Fruit fly (Drosophila melanogaster) whole organism, embryonic: Measurements from ENCODE around the gene CG18810.
A peak's percentile ranks its signal among the peaks of the same experiment; 100 is the strongest.

ENCODE experiments used
- Blimp-1 ChIP-seq: fragments of 200-800 bp; sonication (Bioruptor generic); optimal IDR thresholded peaks from 3 replicates; lab custom pipeline; 2018; ENCODE audit warnings: missing biosample characterization, missing genetic modification characterization, mild to moderate bottlenecking, moderate library complexity, missing genetic modification reagents
- Bteb2 ChIP-seq: fragments of 200-800 bp; sonication (Bioruptor generic); optimal IDR thresholded peaks from 2 replicates; lab custom pipeline; 2016; ENCODE audit warnings: missing biosample characterization, missing genetic modification characterization
- CG1024 ChIP-seq: fragments of 200-800 bp; sonication (Bioruptor generic); IDR thresholded peaks from 2 replicates; pipeline ENCODE4 v1.3.6; 2022; ENCODE audit warnings: missing biosample characterization, missing genetic modification characterization
- CG10267 ChIP-seq: fragments of 200-800 bp; sonication (Bioruptor generic); optimal IDR thresholded peaks from 2 replicates; lab custom pipeline; 2018; ENCODE audit warnings: missing biosample characterization, mild to moderate bottlenecking, missing genetic modification characterization, moderate library complexity
- CG10543 ChIP-seq: fragments of 200-800 bp; sonication (Bioruptor generic); optimal IDR thresholded peaks from 3 replicates; lab custom pipeline; 2017; ENCODE audit warnings: missing biosample characterization, mild to moderate bottlenecking, missing genetic modification characterization, moderate library complexity
- CG12942 ChIP-seq: fragments of 200-800 bp; sonication (Bioruptor generic); optimal IDR thresholded peaks from 3 replicates; lab custom pipeline; 2016; ENCODE audit warnings: missing biosample characterization, missing genetic modification characterization
- CG13775 ChIP-seq: fragments of 200-800 bp; sonication (Bioruptor generic); optimal IDR thresholded peaks from 3 replicates; lab custom pipeline; 2017; ENCODE audit warnings: missing biosample characterization, mild to moderate bottlenecking, missing genetic modification characterization
- CG1647 ChIP-seq: fragments of 200-800 bp; sonication (Bioruptor generic); optimal IDR thresholded peaks from 3 replicates; lab custom pipeline; 2016; ENCODE audit warnings: missing biosample characterization, missing genetic modification characterization
- CG16863 ChIP-seq: fragments of 200-800 bp; sonication (Bioruptor generic); optimal IDR thresholded peaks from 3 replicates; lab custom pipeline; 2016; ENCODE audit warnings: missing biosample characterization, missing genetic modification characterization
- CG17328 ChIP-seq: fragments of 200-800 bp; sonication (Bioruptor generic); IDR thresholded peaks from 2 replicates; pipeline ENCODE4 v1.3.6; 2022; ENCODE audit warnings: missing biosample characterization, missing genetic modification characterization
- CG17612 ChIP-seq: fragments of 200-800 bp; sonication (Bioruptor generic); IDR thresholded peaks from 2 replicates; pipeline ENCODE4 v1.3.6; 2022; ENCODE audit warnings: missing biosample characterization, missing genetic modification characterization
- CG17802 ChIP-seq: fragments of 200-800 bp; sonication (Bioruptor generic); optimal IDR thresholded peaks from 2 replicates; lab custom pipeline; 2018; ENCODE audit warnings: missing biosample characterization, mild to moderate bottlenecking, missing genetic modification characterization, moderate library complexity
- CG18262 ChIP-seq: fragments of 200-800 bp; optimal IDR thresholded peaks from 3 replicates; lab custom pipeline; 2019; ENCODE audit warnings: missing biosample characterization, mild to moderate bottlenecking, missing genetic modification characterization, moderate library complexity
- CG2116 ChIP-seq: fragments of 200-800 bp; sonication (Bioruptor generic); optimal IDR thresholded peaks from 3 replicates; lab custom pipeline; 2018; ENCODE audit warnings: missing biosample characterization, mild to moderate bottlenecking, missing genetic modification characterization
- CG30020 ChIP-seq: fragments of 200-800 bp; optimal IDR thresholded peaks from 2 replicates; lab custom pipeline; 2019; ENCODE audit warnings: missing biosample characterization, mild to moderate bottlenecking, missing genetic modification characterization, moderate library complexity
- CG30403 ChIP-seq: fragments of 200-800 bp; sonication (Bioruptor generic); optimal IDR thresholded peaks from 3 replicates; lab custom pipeline; 2016; ENCODE audit warnings: missing biosample characterization, missing genetic modification characterization
- CG31224 ChIP-seq: fragments of 200-800 bp; sonication (Bioruptor generic); IDR thresholded peaks from 2 replicates; pipeline ENCODE4 v1.3.6; 2022; ENCODE audit warnings: missing biosample characterization, missing genetic modification characterization
- CG3163 ChIP-seq: fragments of 200-800 bp; sonication (Bioruptor generic); optimal IDR thresholded peaks from 3 replicates; lab custom pipeline; 2016; ENCODE audit warnings: missing biosample characterization, missing genetic modification characterization
- CG3726 ChIP-seq: fragments of 200-800 bp; sonication (Bioruptor generic); IDR thresholded peaks from 3 replicates; pipeline ENCODE4, ENCODE4 v1.3.6; 2022; ENCODE audit warnings: missing biosample characterization, missing genetic modification characterization
- CG3995 ChIP-seq: fragments of 200-800 bp; sonication (Bioruptor generic); optimal IDR thresholded peaks from 3 replicates; lab custom pipeline; 2016; ENCODE audit warnings: missing biosample characterization, missing genetic modification characterization
- CG4404 ChIP-seq: fragments of 200-800 bp; sonication (Bioruptor generic); IDR thresholded peaks from 2 replicates; pipeline ENCODE4 v1.3.6; 2022; ENCODE audit warnings: missing biosample characterization, missing genetic modification characterization
- CG8290 ChIP-seq, 3 experiments: fragments of 200-800 bp; sonication (Bioruptor generic); optimal IDR thresholded peaks; 2 replicates each; lab custom pipeline; 2016 to 2019; ENCODE audit warnings: missing biosample characterization in 3 of 3, missing genetic modification characterization in 3 of 3, mild to moderate bottlenecking in 2 of 3, moderate library complexity in 1 of 3
- CG9609 ChIP-seq: fragments of 200-800 bp; sonication (Bioruptor generic); optimal IDR thresholded peaks from 3 replicates; lab custom pipeline; 2016; ENCODE audit warnings: missing biosample characterization, missing genetic modification characterization
- CHES-1-like ChIP-seq: fragments of 200-800 bp; sonication (Bioruptor generic); optimal IDR thresholded peaks from 2 replicates; lab custom pipeline; 2016; ENCODE audit warnings: missing biosample characterization, missing genetic modification characterization
- D ChIP-seq, 2 experiments: fragments of 200-800 bp in 1 of 2; fragments of >200 bp in 1 of 2; sonication (Bioruptor generic) in 1 of 2; optimal IDR thresholded peaks; 2 replicates in 1 of 2; 3 replicates in 1 of 2; lab custom pipeline; 2017; ENCODE audit warnings: mild to moderate bottlenecking in 1 of 2, missing biosample characterization in 1 of 2, missing genetic modification characterization in 1 of 2, missing genetic modification reagents in 1 of 2
- Eip74EF ChIP-seq, 2 experiments: fragments of 200-800 bp in 1 of 2; fragments of >200 bp in 1 of 2; sonication (Bioruptor generic) in 1 of 2; optimal IDR thresholded peaks; 2 replicates each; lab custom pipeline; 2017 to 2019; ENCODE audit warnings: missing biosample characterization in 2 of 2, missing genetic modification characterization in 2 of 2, mild to moderate bottlenecking in 1 of 2, moderate library complexity in 1 of 2
- Fer3 ChIP-seq: fragments of 200-800 bp; sonication (Bioruptor generic); optimal IDR thresholded peaks from 2 replicates; lab custom pipeline; 2018; ENCODE audit warnings: missing biosample characterization, mild to moderate bottlenecking, missing genetic modification characterization, moderate library complexity
- Kr ChIP-seq: fragments of 200-800 bp; sonication (Bioruptor generic); optimal IDR thresholded peaks from 2 replicates; lab custom pipeline; 2017; ENCODE audit warnings: missing biosample characterization, mild to moderate bottlenecking, missing genetic modification characterization
- Max ChIP-seq: fragments of 200-800 bp; sonication (Bioruptor generic); optimal IDR thresholded peaks from 2 replicates; lab custom pipeline; 2016; ENCODE audit warnings: missing biosample characterization, mild to moderate bottlenecking, missing genetic modification characterization
- Myb ChIP-seq: fragments of 200-800 bp; sonication (Bioruptor generic); optimal IDR thresholded peaks from 2 replicates; lab custom pipeline; 2016; ENCODE audit warnings: missing biosample characterization, missing genetic modification characterization
- Opbp ChIP-seq: fragments of 200-800 bp; sonication (Bioruptor generic); IDR thresholded peaks from 3 replicates; pipeline ENCODE4 v1.3.6; 2022; ENCODE audit warnings: missing biosample characterization, missing genetic modification characterization; ENCODE audit not compliant: partially characterized antibody
- Ravus ChIP-seq: fragments of 200-800 bp; sonication (Bioruptor generic); IDR thresholded peaks from 2 replicates; pipeline ENCODE4 v1.3.6; 2022; ENCODE audit warnings: missing biosample characterization, missing genetic modification characterization
- Six4 ChIP-seq: fragments of 200-800 bp; sonication (Bioruptor generic); optimal IDR thresholded peaks from 2 replicates; lab custom pipeline; 2016; ENCODE audit warnings: missing biosample characterization, missing genetic modification characterization
- Sox100B ChIP-seq: fragments of 200-800 bp; sonication (Bioruptor generic); optimal IDR thresholded peaks from 3 replicates; lab custom pipeline; 2018; ENCODE audit warnings: missing biosample characterization, mild to moderate bottlenecking, missing genetic modification characterization
- Ssrp ChIP-seq: fragments of 200-800 bp; sonication (Bioruptor generic); optimal IDR thresholded peaks from 2 replicates; lab custom pipeline; 2018; ENCODE audit warnings: missing biosample characterization, mild to moderate bottlenecking, missing genetic modification characterization, moderate library complexity
- Vsx1 ChIP-seq: fragments of 200-800 bp; sonication (Bioruptor generic); optimal IDR thresholded peaks from 2 replicates; lab custom pipeline; 2017; ENCODE audit warnings: missing biosample characterization, mild to moderate bottlenecking, missing genetic modification characterization, missing genetic modification reagents
- bbx ChIP-seq: fragments of 200-800 bp; sonication (Bioruptor generic); IDR thresholded peaks from 2 replicates; pipeline ENCODE4 v1.3.6; 2022; ENCODE audit warnings: missing biosample characterization, missing genetic modification characterization; ENCODE audit not compliant: partially characterized antibody
- dan ChIP-seq: fragments of 200-800 bp; sonication (Bioruptor generic); IDR thresholded peaks from 2 replicates; pipeline ENCODE4 v1.3.6; 2022; ENCODE audit warnings: missing biosample characterization, missing genetic modification characterization
- dpn ChIP-seq, 2 experiments: fragments of 200-800 bp; sonication (Bioruptor generic); optimal IDR thresholded peaks; 3 replicates each; lab custom pipeline; 2016; ENCODE audit warnings: missing biosample characterization in 2 of 2, missing genetic modification characterization in 2 of 2
- ftz-f1 ChIP-seq: fragments of 200-800 bp; sonication (Bioruptor generic); optimal IDR thresholded peaks from 2 replicates; lab custom pipeline; 2016; ENCODE audit warnings: missing biosample characterization, missing genetic modification characterization
- grn ChIP-seq: fragments of 200-800 bp; sonication (Bioruptor generic); optimal IDR thresholded peaks from 3 replicates; lab custom pipeline; 2017; ENCODE audit warnings: missing biosample characterization, missing genetic modification characterization
- h ChIP-seq: fragments of >200 bp; optimal IDR thresholded peaks from 2 replicates; lab custom pipeline; 2017
- inv ChIP-seq: fragments of 200-800 bp; sonication (Bioruptor generic); IDR thresholded peaks from 2 replicates; pipeline ENCODE4 v1.3.6; 2022; ENCODE audit warnings: missing biosample characterization, missing genetic modification characterization; ENCODE audit not compliant: partially characterized antibody
- jumu ChIP-seq: fragments of 200-800 bp; sonication (Bioruptor generic); optimal IDR thresholded peaks from 3 replicates; lab custom pipeline; 2016; ENCODE audit warnings: missing biosample characterization, missing genetic modification characterization
- lola ChIP-seq, 3 experiments: fragments of >200 bp in 2 of 3; fragments of 200-800 bp in 1 of 3; sonication (Bioruptor generic) in 1 of 3; optimal IDR thresholded peaks; 2 replicates each; lab custom pipeline; 2017 to 2019; ENCODE audit warnings: missing biosample characterization in 3 of 3, missing genetic modification characterization in 3 of 3, mild to moderate bottlenecking in 1 of 3, moderate library complexity in 1 of 3
- pfk ChIP-seq: fragments of 200-800 bp; sonication (Bioruptor generic); optimal IDR thresholded peaks from 2 replicates; lab custom pipeline; 2018; ENCODE audit warnings: missing biosample characterization, mild to moderate bottlenecking, missing genetic modification characterization, moderate library complexity
- salm ChIP-seq: fragments of 200-800 bp; sonication (Bioruptor generic); optimal IDR thresholded peaks from 2 replicates; lab custom pipeline; 2018; ENCODE audit warnings: missing biosample characterization, mild to moderate bottlenecking, missing genetic modification characterization
- sug ChIP-seq: fragments of 200-800 bp; optimal IDR thresholded peaks from 2 replicates; lab custom pipeline; 2019; ENCODE audit warnings: missing biosample characterization, mild to moderate bottlenecking, missing genetic modification characterization, moderate library complexity
- toy ChIP-seq: fragments of 200-800 bp; sonication (Bioruptor generic); IDR thresholded peaks from 2 replicates; pipeline ENCODE4 v1.3.6; 2022; ENCODE audit warnings: missing biosample characterization, missing genetic modification characterization

The CG18810 gene

DNA sequence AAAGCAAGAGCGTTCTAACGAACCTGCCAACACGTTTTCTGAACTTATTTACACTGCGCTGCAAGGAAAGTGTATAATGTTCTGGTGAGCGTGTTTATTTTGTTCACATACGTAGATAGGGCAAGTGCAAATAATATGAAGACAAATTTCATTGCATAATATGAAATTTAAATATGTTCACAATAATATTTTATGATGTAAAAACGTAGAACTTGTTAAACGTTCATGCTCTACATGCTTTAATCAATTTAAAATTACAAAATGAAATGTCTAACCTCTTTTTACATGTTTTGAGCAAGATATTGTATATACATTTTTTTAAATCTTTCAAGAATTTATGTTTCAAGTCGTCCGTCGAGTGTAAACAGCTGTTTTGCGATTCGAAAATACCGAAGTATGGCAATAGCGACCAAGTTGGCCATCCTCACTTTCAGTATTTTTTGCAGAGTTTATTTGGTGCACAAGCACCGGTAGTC lies 3.3 kb upstream of the CG18810 start, which contains the start of the genes phr6-4 and CG2608 (continued):
- TF ChIP-seq Sox100B (peak; percentile 94), CG13775 (GFP tag; lab: Kevin White, UChicago) (peak; percentile 94), CG1024 (GFP tag; lab: Robert Waterston, UW) (no peak; the same call in 1 of the 2 replicates), Eip74EF (GFP tag; optimal IDR thresholded peaks at IDR 0.05; lab: Kevin White, UChicago) (peak in 1 of 2 experiments; percentile 91), CG30020 (peak; percentile 77), CG17802 (tag; lab: Kevin White, UChicago) (peak; percentile 69), CG31224 (GFP tag; lab: Robert Waterston, UW) (peak; percentile 70), CG30403 (GFP tag; lab: Kevin White, UChicago) (peak; percentile 97), Ravus (GFP tag; lab: Robert Waterston, UW) (peak; percentile 66), Kr (GFP tag; lab: Kevin White, UChicago) (no peak), pfk (GFP tag; lab: Kevin White, UChicago) (no peak), sug (tag; lab: Kevin White, UChicago) (peak; percentile 91), CG3995 (peak; percentile 90), bbx (GFP tag; lab: Robert Waterston, UW) (no peak), CG1647 (GFP tag; lab: Kevin White, UChicago) (peak; percentile 82), D (optimal IDR thresholded peaks at IDR 0.05; lab: Kevin White, UChicago) (no peak), D (GFP tag; optimal IDR thresholded peaks at IDR 0.05; lab: Kevin White, UChicago) (peak; percentile 89), salm (tag; lab: Kevin White, UChicago) (peak; percentile 90), Blimp-1 (peak; percentile 91), dpn (GFP tag; optimal IDR thresholded peaks at IDR 0.05; lab: Kevin White, UChicago) (peak; percentile 86 to 95), ftz-f1 (GFP tag; lab: Kevin White, UChicago) (peak; percentile 18), jumu (GFP tag; lab: Kevin White, UChicago) (peak; percentile 80), CG12942 (peak; percentile 93), Vsx1 (GFP tag; lab: Kevin White, UChicago) (peak; percentile 84), CG10267 (tag; lab: Kevin White, UChicago) (peak; percentile 89), CHES-1-like (GFP tag; lab: Kevin White, UChicago) (peak; percentile 83), CG4404 (GFP tag; lab: Robert Waterston, UW) (peak; percentile 76), Six4 (peak; percentile 89), h (no peak), CG17612 (GFP tag; lab: Robert Waterston, UW) (peak; percentile 63; the same call in 1 of the 2 replicates), lola (GFP tag; optimal IDR thresholded peaks at IDR 0.05; lab: Kevin White, UChicago) (peak in 1 of 3 experiments; percentile 94), CG3163 (peak; percentile 71), CG8290 (GFP tag; optimal IDR thresholded peaks at IDR 0.05; lab: Kevin White, UChicago) (peak; percentile 73), CG8290 (tag; optimal IDR thresholded peaks at IDR 0.05; lab: Kevin White, UChicago) (peak; percentile 60 to 86), Myb (GFP tag; lab: Kevin White, UChicago) (peak; percentile 72), Opbp (no peak), toy (GFP tag; lab: Robert Waterston, UW) (peak; percentile 64), CG17328 (GFP tag; lab: Robert Waterston, UW) (peak; percentile 76), dan (peak; percentile 26; the same call in 1 of the 2 replicates), Max (peak; percentile 94), Fer3 (tag; lab: Kevin White, UChicago) (peak; percentile 92), Bteb2 (GFP tag; lab: Kevin White, UChicago) (peak; percentile 90), CG9609 (peak; percentile 81), CG18262 (peak; percentile 95), grn (peak; percentile 51), CG3726 (GFP tag; lab: Robert Waterston, UW) (peak; percentile 63; the same call in 1 of the 3 replicates), CG2116 (peak; percentile 77), CG10543 (GFP tag; lab: Kevin White, UChicago) (peak; percentile 87), CG16863 (GFP tag; lab: Kevin White, UChicago) (peak; percentile 77), inv (no peak), Ssrp (tag; lab: Kevin White, UChicago) (peak; percentile 94)
